Worm (Caenorhabditis elegans): ENCODE measurements around the gene sra-4.

- TF ChIP-seq unc-62 (GFP tag; optimal IDR thresholded peaks at IDR 0.05) (no peak), nhr-237 (tag; optimal IDR thresholded peaks at IDR 0.05) (no peak), mab-5 (tag; optimal IDR thresholded peaks at IDR 0.05) (no peak), lin-32 (GFP tag; optimal IDR thresholded peaks at IDR 0.05) (no peak), unc-39 (tag; optimal IDR thresholded peaks at IDR 0.05) (no peak), pha-4 (tag; optimal IDR thresholded peaks at IDR 0.05) (no peak), elt-3 (tag; optimal IDR thresholded peaks at IDR 0.05) (no peak), ztf-11 (tag; optimal IDR thresholded peaks at IDR 0.05) (no peak), lin-13 (tag; optimal IDR thresholded peaks at IDR 0.05) (no peak), snpc-4 (tag; optimal IDR thresholded peaks at IDR 0.05) (no peak), drap-1 (GFP tag; optimal IDR thresholded peaks at IDR 0.05) (no peak), blmp-1 (tag; optimal IDR thresholded peaks at IDR 0.05) (no peak)
Observed at ce11 chrII:9522986-9523385, 19.7 kb downstream of the sra-4 start, which contains the start of gene AH6.17.

All from whole organism, mixed stage, embryonic.